Worm (Caenorhabditis elegans): Measurements from ENCODE around the gene F13E6.1.
A peak's percentile ranks its signal among the peaks of the same experiment; 100 is the strongest.

F13E6.1 gene

DNA sequence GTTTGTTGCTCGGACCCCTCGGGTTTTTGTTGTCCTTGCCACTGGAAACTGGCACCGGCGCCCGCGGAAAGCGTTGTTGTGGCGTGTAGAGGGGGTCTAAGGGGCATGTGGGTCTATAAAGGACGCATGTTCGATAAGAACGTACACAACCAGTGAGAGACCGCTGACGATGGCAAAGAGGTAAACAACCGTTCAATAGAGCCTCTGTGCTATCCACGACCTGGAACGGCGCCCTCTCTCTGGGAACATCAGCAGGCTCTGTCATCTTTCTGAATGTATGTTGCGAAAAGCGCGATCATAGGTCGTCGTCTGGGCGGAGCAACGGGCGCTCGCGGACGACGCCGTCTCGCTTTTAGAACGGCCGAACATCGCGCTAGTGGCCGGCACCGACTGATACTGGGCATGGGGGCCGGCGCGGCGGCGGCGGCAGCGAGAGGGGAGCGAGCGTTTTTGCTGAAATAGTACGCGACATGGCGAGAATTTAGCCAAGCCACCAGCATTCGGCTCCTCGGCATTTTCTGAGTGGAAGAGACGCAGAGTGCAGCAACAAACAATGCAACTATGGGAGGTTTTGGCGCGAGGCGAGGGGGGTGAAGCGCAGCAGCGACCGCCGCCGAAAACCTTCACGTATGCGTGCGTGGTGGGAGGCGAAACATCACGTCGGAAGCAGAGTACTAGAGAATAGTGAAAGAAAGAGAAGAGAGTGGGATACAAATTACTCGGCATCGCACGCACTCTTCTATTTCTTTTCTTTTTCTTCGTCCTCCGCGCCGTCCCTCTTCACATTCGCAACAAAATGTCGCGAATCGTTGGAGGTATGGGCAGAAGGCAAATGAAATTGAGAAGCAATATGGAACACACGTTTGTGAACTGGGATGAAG is 39.6 kb downstream of the F13E6.1 start (continued):
- no peak for TF ChIP-seq zip-8 (tag; optimal IDR thresholded peaks at IDR 0.05)
- TF ChIP-seq hlh-1 (tag; optimal IDR thresholded peaks at IDR 0.05), result no peak
- no peak for TF ChIP-seq sem-2 (GFP tag; optimal IDR thresholded peaks at IDR 0.05)
- no peak for TF ChIP-seq nhr-12 (tag; optimal IDR thresholded peaks at IDR 0.05)
- TF ChIP-seq unc-62 (GFP tag; optimal IDR thresholded peaks at IDR 0.05), result peak; percentile 44

DNA sequence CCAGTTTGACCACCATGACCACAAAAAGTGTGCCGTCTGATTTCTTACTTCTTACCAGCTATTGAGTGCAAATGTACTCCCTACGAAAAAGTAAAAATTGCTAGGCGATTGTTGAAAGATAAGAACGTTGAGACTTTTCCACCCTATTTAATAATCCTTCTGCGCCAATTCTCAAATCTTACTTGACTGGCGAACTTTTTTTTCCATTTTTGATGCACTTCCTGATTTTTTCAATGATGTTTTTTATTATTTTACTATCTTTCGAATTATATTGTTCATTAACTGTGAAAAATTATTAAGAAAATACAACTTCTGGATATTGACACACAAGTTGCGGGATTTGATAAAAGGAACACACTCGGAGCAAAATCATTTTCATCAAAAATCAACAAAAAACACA is 41.3 kb downstream of the F13E6.1 start, which contains the start of gene daf-12:
TSS of gene daf-12 (plus strand) at position 301 of the 400 bp plus-strand sequence.
- TF ChIP-seq drap-1 (GFP tag; optimal IDR thresholded peaks at IDR 0.05) (no peak), nhr-76 (tag; optimal IDR thresholded peaks at IDR 0.05) (no peak), snpc-4 (tag; optimal IDR thresholded peaks at IDR 0.05) (no peak), nhr-237 (tag; optimal IDR thresholded peaks at IDR 0.05) (no peak), nhr-2 (tag; optimal IDR thresholded peaks at IDR 0.05) (no peak), hlh-1 (tag; optimal IDR thresholded peaks at IDR 0.05) (no peak), ceh-83 (GFP tag; optimal IDR thresholded peaks at IDR 0.05) (no peak), ztf-11 (tag; optimal IDR thresholded peaks at IDR 0.05) (no peak), zip-8 (tag; optimal IDR thresholded peaks at IDR 0.05) (no peak), bed-3 (GFP tag; optimal IDR thresholded peaks at IDR 0.05) (no peak), elt-3 (tag; optimal IDR thresholded peaks at IDR 0.05) (no peak), mls-2 (tag; optimal IDR thresholded peaks at IDR 0.05) (no peak), ces-1 (GFP tag; optimal IDR thresholded peaks at IDR 0.05) (no peak), blmp-1 (tag; optimal IDR thresholded peaks at IDR 0.05) (no peak)

DNA sequence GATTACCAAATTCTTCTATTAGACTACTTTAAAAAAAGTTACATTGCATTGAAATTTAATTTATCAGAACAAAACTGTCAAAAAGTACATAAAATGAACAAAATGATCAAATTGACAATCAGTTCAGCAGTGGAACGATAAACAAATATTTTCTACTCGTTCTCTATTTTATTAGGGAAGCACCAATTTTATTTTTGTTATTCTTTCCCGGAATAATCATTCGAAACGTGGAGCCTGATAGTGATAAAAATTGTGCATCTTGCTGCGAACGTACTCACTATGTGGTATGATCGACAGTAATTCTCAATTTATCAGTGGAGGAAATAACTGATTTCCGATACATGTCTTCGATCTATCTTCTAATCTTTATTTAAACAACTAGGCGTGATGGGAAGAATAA is 45.0 kb downstream of the F13E6.1 start:
- TF ChIP-seq nhr-12 (tag; optimal IDR thresholded peaks at IDR 0.05) (no peak), elt-3 (tag; optimal IDR thresholded peaks at IDR 0.05) (no peak), flh-1 (GFP tag; optimal IDR thresholded peaks at IDR 0.05) (no peak), mep-1 (tag; optimal IDR thresholded peaks at IDR 0.05) (no peak), cnd-1 (tag; optimal IDR thresholded peaks at IDR 0.05) (no peak), drap-1 (GFP tag; optimal IDR thresholded peaks at IDR 0.05) (no peak), pha-4 (tag; optimal IDR thresholded peaks at IDR 0.05) (no peak), blmp-1 (tag; optimal IDR thresholded peaks at IDR 0.05) (no peak), lsy-2 (tag; optimal IDR thresholded peaks at IDR 0.05) (no peak), zip-8 (tag; optimal IDR thresholded peaks at IDR 0.05) (no peak), lin-13 (tag; optimal IDR thresholded peaks at IDR 0.05) (no peak), sptf-1 (tag; optimal IDR thresholded peaks at IDR 0.05) (no peak), elt-1 (tag; optimal IDR thresholded peaks at IDR 0.05; ENCODE audit: borderline replicate concordance, insufficient read depth) (no peak), ceh-83 (GFP tag; optimal IDR thresholded peaks at IDR 0.05) (no peak), hlh-1 (tag; optimal IDR thresholded peaks at IDR 0.05) (no peak)

DNA sequence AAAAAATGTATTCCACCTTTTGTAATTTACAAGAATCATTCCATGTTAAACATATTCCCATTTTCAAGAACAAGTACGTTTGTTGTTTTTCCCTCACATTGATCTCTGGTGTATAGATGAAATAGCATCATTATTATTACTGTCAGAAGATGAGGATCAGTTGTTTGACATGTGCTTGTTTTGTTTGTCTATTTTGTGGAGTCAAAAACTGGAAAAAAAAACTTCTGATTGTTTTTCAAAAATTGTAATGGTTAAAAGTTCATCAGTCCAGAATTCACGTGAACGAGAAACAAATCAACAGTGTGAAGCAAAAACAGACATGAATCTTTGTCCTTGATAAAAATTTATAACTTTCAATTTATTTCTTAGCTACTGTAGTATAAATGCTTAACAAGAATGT is 46.0 kb downstream of the F13E6.1 start:
- TF ChIP-seq pha-4 (tag; optimal IDR thresholded peaks at IDR 0.05) (no peak), drap-1 (GFP tag; optimal IDR thresholded peaks at IDR 0.05) (no peak)

DNA sequence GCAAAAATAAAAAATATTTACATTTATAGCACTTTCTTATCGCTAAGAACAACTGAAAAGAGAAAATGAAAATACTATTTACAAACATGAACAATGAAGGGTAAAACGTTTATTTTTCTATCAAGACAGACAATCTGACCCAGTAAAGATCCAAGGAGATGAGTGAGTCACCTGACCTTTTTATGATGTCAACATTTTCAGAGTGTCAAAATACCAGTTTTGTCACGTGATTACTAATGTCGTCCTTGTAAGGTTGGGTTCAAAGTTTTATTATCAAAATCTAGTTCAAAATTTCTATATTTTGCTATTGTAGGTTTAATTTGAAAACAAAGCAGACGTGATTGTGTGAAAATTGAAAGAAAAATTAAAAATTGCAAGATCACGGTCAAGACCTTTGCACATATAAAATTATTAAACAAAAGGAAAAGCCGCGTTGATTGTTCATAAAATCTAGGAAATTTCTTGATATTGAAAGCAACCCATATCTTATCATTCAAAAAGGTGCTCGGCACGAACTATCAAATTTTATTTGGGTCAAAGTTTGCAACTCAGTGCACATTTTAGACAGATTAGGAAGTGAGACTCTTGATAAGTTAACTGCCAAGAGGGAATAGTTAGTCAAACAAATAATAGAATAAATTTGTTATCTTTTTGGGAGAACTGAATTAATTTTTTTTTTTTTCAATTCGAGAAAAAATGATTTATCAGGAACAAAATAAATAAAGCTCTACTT is 46.7 kb downstream of the F13E6.1 start:
- no peak for TF ChIP-seq elt-1 (tag; optimal IDR thresholded peaks at IDR 0.05; ENCODE audit: borderline replicate concordance, insufficient read depth)
- no peak for TF ChIP-seq nhr-2 (tag; optimal IDR thresholded peaks at IDR 0.05)
- TF ChIP-seq M03D4.4 (tag; optimal IDR thresholded peaks at IDR 0.05), result no peak
- TF ChIP-seq nhr-237 (tag; optimal IDR thresholded peaks at IDR 0.05), result no peak
- TF ChIP-seq drap-1 (GFP tag; optimal IDR thresholded peaks at IDR 0.05), result no peak
- no peak for TF ChIP-seq nhr-28 (tag; optimal IDR thresholded peaks at IDR 0.05)

DNA sequence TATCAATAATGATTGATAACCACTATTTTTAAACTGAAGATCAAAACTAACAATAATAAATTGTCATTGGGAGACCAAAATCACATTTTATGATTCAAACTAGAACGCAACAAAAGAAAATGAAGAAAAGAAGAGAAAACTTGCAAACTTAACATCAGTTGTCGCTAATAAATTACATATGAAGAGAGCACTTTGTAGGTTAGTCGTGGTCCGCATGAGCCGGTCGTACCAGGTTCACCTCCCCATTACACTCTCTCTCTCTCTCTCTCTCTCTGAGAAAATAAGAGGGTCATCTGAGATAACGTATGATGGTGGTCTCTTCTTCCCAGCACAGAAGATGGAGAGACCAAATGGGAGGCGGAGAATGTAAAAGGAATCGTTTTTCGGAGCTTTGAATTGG is 47.8 kb downstream of the F13E6.1 start:
- TF ChIP-seq nhr-2 (tag; optimal IDR thresholded peaks at IDR 0.05) (peak; percentile 87), unc-62 (GFP tag; optimal IDR thresholded peaks at IDR 0.05) (peak; percentile 29), mab-5 (tag; optimal IDR thresholded peaks at IDR 0.05) (no peak), lin-13 (tag; optimal IDR thresholded peaks at IDR 0.05) (no peak), hlh-1 (tag; optimal IDR thresholded peaks at IDR 0.05) (peak; percentile 27)
